Worm (Caenorhabditis elegans) whole organism, midembryonic: Measurements from ENCODE around the gene F17C11.2.

Source experiments
- T22C8.4 ChIP-seq: fragments of 200-800 bp; sonication (Bioruptor generic); IDR thresholded peaks from 2 replicates; pipeline ENCODE4 v1.3.6; 2022; ENCODE audit warnings: missing genetic modification characterization, missing compliant biosample characterization
- cog-1 ChIP-seq: sonication (generic microtip); optimal IDR thresholded peaks from 2 replicates; lab custom pipeline; 2016; ENCODE audit warnings: missing genetic modification characterization, missing compliant biosample characterization
- med-1 ChIP-seq: sonication (generic microtip); optimal IDR thresholded peaks from 2 replicates; lab custom pipeline; 2017; ENCODE audit warnings: missing genetic modification characterization, mild to moderate bottlenecking, missing compliant biosample characterization, antibody characterized with exemption, missing genetic modification reagents; ENCODE audit not compliant: insufficient read depth
- ref-1 ChIP-seq: fragments of 200-800 bp; sonication (Bioruptor generic); conservative IDR thresholded peaks from 2 replicates; pipeline ENCODE4 v1.3.6; 2022; ENCODE audit warnings: missing genetic modification reagents, missing genetic modification characterization, missing compliant biosample characterization
- tab-1 ChIP-seq: fragments of 200-800 bp; sonication (Bioruptor generic); IDR thresholded peaks from 2 replicates; pipeline ENCODE4 v1.3.6; 2022; ENCODE audit warnings: missing genetic modification characterization, missing compliant biosample characterization
- ztf-23 ChIP-seq: fragments of 200-800 bp; sonication (Bioruptor generic); IDR thresholded peaks from 2 replicates; pipeline ENCODE4 v1.3.6; 2022; ENCODE audit warnings: missing genetic modification reagents, missing genetic modification characterization, missing compliant biosample characterization

ce11 chrV:10925658-10926057 is 22.4 kb upstream of the F17C11.2 start:
- TF ChIP-seq tab-1 (GFP tag; lab: Robert Waterston, UW) (no peak), T22C8.4 (GFP tag; lab: Robert Waterston, UW) (no peak), ztf-23 (GFP tag; lab: Robert Waterston, UW) (no peak), cog-1 (tag; lab: Kevin White, UChicago) (no peak), ref-1 (GFP tag; lab: Robert Waterston, UW) (no peak), med-1 (GFP tag; lab: Kevin White, UChicago) (no peak)
